Worm (Caenorhabditis elegans): ENCODE measurements around the gene R13H7.2.

R13H7.2 gene

ce11 chrIV:6803805-6804344 is 55.3 kb downstream of the R13H7.2 start:
- TF ChIP-seq unc-62 (GFP tag; optimal IDR thresholded peaks at IDR 0.05): no peak

- TF ChIP-seq unc-62 (GFP tag; optimal IDR thresholded peaks at IDR 0.05): no peak
Observed at ce11 chrIV:6803294-6803693, 55.9 kb downstream of the R13H7.2 start.

ce11 chrIV:6802132-6802531 is 57.0 kb downstream of the R13H7.2 start, which contains the start of the genes cest-4 and C17H12.11:
TSS of gene cest-4 (minus strand) at chrIV:6802337.
TSS of gene C17H12.11 (plus strand) at chrIV:6802387.
- no peak for TF ChIP-seq unc-62 (GFP tag; optimal IDR thresholded peaks at IDR 0.05)
